Worm (Caenorhabditis elegans): ENCODE measurements around the gene tbc-13.

DNA sequence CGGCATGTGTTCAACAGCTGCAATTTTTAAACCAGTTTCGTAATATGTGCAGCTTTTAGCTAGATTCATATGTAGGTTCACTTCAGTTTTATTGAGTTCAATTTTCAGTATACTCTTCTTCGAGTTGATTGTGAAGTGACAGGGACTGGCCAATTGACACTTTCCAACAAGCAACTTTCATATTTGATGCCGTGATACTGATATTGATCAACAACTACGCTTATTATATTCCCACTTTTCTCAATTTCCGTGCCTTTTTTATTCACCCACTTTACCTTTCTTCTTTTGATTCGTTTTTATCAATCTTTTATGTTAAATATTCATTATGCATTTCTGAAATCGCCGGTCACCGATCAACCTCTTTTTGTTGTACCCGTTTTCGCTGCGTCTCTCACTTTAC, 771 bp upstream of the tbc-13 start:
- no peak for TF ChIP-seq klf-2 (GFP tag; conservative IDR thresholded peaks at IDR 0.05)
- no peak for TF ChIP-seq ref-1 (GFP tag; conservative IDR thresholded peaks at IDR 0.05)
- no peak for TF ChIP-seq med-1 (GFP tag; optimal IDR thresholded peaks at IDR 0.05; ENCODE audit: insufficient read depth)
- TF ChIP-seq flt-1 (GFP tag; IDR thresholded peaks at IDR 0.05), result no peak
- TF ChIP-seq cog-1 (tag; optimal IDR thresholded peaks at IDR 0.05), result no peak
